Worm (Caenorhabditis elegans): ENCODE data around the gene H24K24.2.

H24K24.2 gene

DNA sequence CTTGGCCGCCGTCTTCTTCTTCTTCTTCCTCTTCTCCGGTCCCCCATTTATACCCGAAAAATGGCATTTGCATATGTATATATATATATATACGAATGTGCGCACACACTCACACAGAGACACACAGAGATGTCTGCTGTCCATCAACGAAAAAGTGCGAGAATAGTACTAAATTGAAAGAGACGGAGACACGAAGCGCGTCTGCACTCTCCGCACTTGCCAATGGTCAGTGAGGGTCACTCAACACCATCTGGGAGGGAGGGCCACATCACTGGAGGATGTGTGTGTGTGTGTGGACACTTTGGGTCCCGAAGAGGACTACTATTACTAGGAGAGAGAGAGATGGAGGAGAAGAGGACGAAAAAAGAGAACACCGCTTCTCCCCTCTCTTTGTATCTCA lies 57.6 kb downstream of the H24K24.2 start (continued):
- TF ChIP-seq C16A3.4 (tag; optimal IDR thresholded peaks at IDR 0.05), result no peak
- TF ChIP-seq irx-1 (tag; optimal IDR thresholded peaks at IDR 0.05), result no peak
- peak in 1 of 2 experiments; percentile 61 for TF ChIP-seq lin-35 (GFP tag; optimal IDR thresholded peaks at IDR 0.05)
- peak; percentile 72 for TF ChIP-seq swsn-7 (tag; optimal IDR thresholded peaks at IDR 0.05)
- no peak for TF ChIP-seq nhr-20 (tag; optimal IDR thresholded peaks at IDR 0.05)
- no peak for TF ChIP-seq hlh-4 (tag; optimal IDR thresholded peaks at IDR 0.05)
- no peak for TF ChIP-seq lin-15B (tag; optimal IDR thresholded peaks at IDR 0.05)

Measured in whole organism, L1 larva.